Worm (Caenorhabditis elegans) whole organism, young adult: ENCODE data around the gene fbxa-88.

ENCODE experiments used
- B0019.2 ChIP-seq: fragments of 200-800 bp; sonication (Bioruptor generic); conservative IDR thresholded peaks from 2 replicates; pipeline ENCODE4 v1.3.6; 2022; ENCODE audit warnings: missing genetic modification reagents, missing genetic modification characterization, missing compliant biosample characterization
- C17E4.6 ChIP-seq: fragments of 200-800 bp; sonication (Bioruptor generic); IDR thresholded peaks from 2 replicates; pipeline ENCODE4 v1.3.6; 2022; ENCODE audit warnings: missing genetic modification reagents, missing genetic modification characterization, missing compliant biosample characterization
- F23B12.7 ChIP-seq: sonication (generic microtip); optimal IDR thresholded peaks from 2 replicates; lab custom pipeline; 2017; ENCODE audit warnings: missing genetic modification characterization, mild to moderate bottlenecking, missing compliant biosample characterization, antibody characterized with exemption, moderate library complexity; ENCODE audit not compliant: insufficient read depth
- F37B4.10 ChIP-seq: fragments of 200-800 bp; sonication (Bioruptor generic); IDR thresholded peaks from 2 replicates; pipeline ENCODE4 v1.3.6; 2022; ENCODE audit warnings: missing genetic modification characterization, missing compliant biosample characterization
- F49E8.2 ChIP-seq: sonication (generic microtip); optimal IDR thresholded peaks from 3 replicates; lab custom pipeline; 2017; ENCODE audit warnings: missing genetic modification characterization, mild to moderate bottlenecking, missing compliant biosample characterization, antibody characterized with exemption, moderate library complexity; ENCODE audit not compliant: insufficient read depth
- Y53G8AR.9 ChIP-seq: fragments of 200-800 bp; sonication (Bioruptor generic); conservative IDR thresholded peaks from 2 replicates; pipeline ENCODE4 v1.3.6; 2022; ENCODE audit warnings: missing genetic modification reagents, missing genetic modification characterization, missing compliant biosample characterization
- Y56A3A.18 ChIP-seq: fragments of 200-800 bp; sonication (Bioruptor generic); IDR thresholded peaks from 2 replicates; pipeline ENCODE4 v1.3.6; 2022; ENCODE audit warnings: missing genetic modification reagents, missing genetic modification characterization, missing compliant biosample characterization
- Y67H2A.10 ChIP-seq: fragments of 200-800 bp; sonication (Bioruptor generic); conservative IDR thresholded peaks from 2 replicates; pipeline ENCODE4 v1.3.6; 2022; ENCODE audit warnings: missing genetic modification reagents, missing genetic modification characterization, missing compliant biosample characterization
- Y79H2A.3 ChIP-seq: fragments of 200-800 bp; sonication (Bioruptor generic); conservative IDR thresholded peaks from 2 replicates; pipeline ENCODE4 v1.3.6; 2022; ENCODE audit warnings: missing genetic modification reagents, missing genetic modification characterization, missing compliant biosample characterization
- atf-7 ChIP-seq: sonication (generic microtip); optimal IDR thresholded peaks from 2 replicates; lab custom pipeline; 2017; ENCODE audit warnings: mild to moderate bottlenecking, missing genetic modification characterization, missing compliant biosample characterization
- athp-1 ChIP-seq: sonication (generic microtip); optimal IDR thresholded peaks from 2 replicates; lab custom pipeline; 2017; ENCODE audit warnings: mild to moderate bottlenecking, missing genetic modification characterization, missing compliant biosample characterization
- attf-3 ChIP-seq: fragments of 200-800 bp; sonication (Bioruptor generic); conservative IDR thresholded peaks from 2 replicates; pipeline ENCODE4 v1.3.6; 2022; ENCODE audit warnings: missing genetic modification reagents, missing genetic modification characterization, missing compliant biosample characterization
- attf-5 ChIP-seq: fragments of 200-800 bp; sonication (Bioruptor generic); optimal IDR thresholded peaks from 2 replicates; lab custom pipeline; 2018; ENCODE audit warnings: mild to moderate bottlenecking, missing genetic modification characterization, missing compliant biosample characterization
- attf-6 ChIP-seq: fragments of 200-800 bp; sonication (Bioruptor generic); IDR thresholded peaks from 2 replicates; pipeline ENCODE4 v1.3.6; 2022; ENCODE audit warnings: missing genetic modification reagents, missing genetic modification characterization, missing compliant biosample characterization
- bed-2 ChIP-seq: fragments of 200-800 bp; sonication (Bioruptor generic); IDR thresholded peaks from 2 replicates; pipeline ENCODE4 v1.3.6; 2022; ENCODE audit warnings: missing genetic modification reagents, missing genetic modification characterization, missing compliant biosample characterization
- ceh-27 ChIP-seq: fragments of 200-800 bp; sonication (Bioruptor generic); optimal IDR thresholded peaks from 2 replicates; lab custom pipeline; 2018; ENCODE audit warnings: mild to moderate bottlenecking, missing genetic modification characterization, moderate library complexity, missing compliant biosample characterization
- ceh-91 ChIP-seq: fragments of 200-800 bp; sonication (Bioruptor generic); IDR thresholded peaks from 2 replicates; pipeline ENCODE4 v1.3.6; 2022; ENCODE audit warnings: missing genetic modification reagents, missing genetic modification characterization, missing compliant biosample characterization
- efl-1 ChIP-seq: fragments of 150-350 bp; optimal IDR thresholded peaks from 2 replicates; lab custom pipeline; 2014; ENCODE audit warnings: missing biosample characterization, missing genetic modification reagents, missing genetic modification characterization
- ekl-4 ChIP-seq: fragments of 200-800 bp; sonication (Bioruptor generic); IDR thresholded peaks from 2 replicates; pipeline ENCODE4 v1.3.6; 2022; ENCODE audit warnings: missing genetic modification reagents, missing genetic modification characterization, missing compliant biosample characterization
- lag-1 ChIP-seq: fragments of 200-800 bp; sonication (Bioruptor generic); IDR thresholded peaks from 2 replicates; pipeline ENCODE4 v1.3.6; 2022; ENCODE audit warnings: missing genetic modification reagents, missing genetic modification characterization, missing compliant biosample characterization
- let-526 ChIP-seq: fragments of 200-800 bp; sonication (Bioruptor generic); IDR thresholded peaks from 2 replicates; pipeline ENCODE4 v1.3.6; 2022; ENCODE audit warnings: missing genetic modification reagents, missing genetic modification characterization, missing compliant biosample characterization
- lin-26 ChIP-seq: fragments of 200-800 bp; sonication (Bioruptor generic); IDR thresholded peaks from 2 replicates; pipeline ENCODE4 v1.3.6; 2022; ENCODE audit warnings: missing genetic modification reagents, missing genetic modification characterization, missing compliant biosample characterization
- lin-40 ChIP-seq: sonication (generic microtip); optimal IDR thresholded peaks from 2 replicates; lab custom pipeline; 2016; ENCODE audit warnings: missing genetic modification characterization, mild to moderate bottlenecking, missing compliant biosample characterization, missing genotype, missing genetic modification reagents
- lsy-27 ChIP-seq: sonication (generic microtip); optimal IDR thresholded peaks from 2 replicates; lab custom pipeline; 2017; ENCODE audit warnings: missing genetic modification characterization, mild to moderate bottlenecking, missing compliant biosample characterization, antibody characterized with exemption, missing genotype, borderline replicate concordance; ENCODE audit not compliant: insufficient read depth
- madf-10 ChIP-seq: sonication (generic microtip); optimal IDR thresholded peaks from 2 replicates; lab custom pipeline; 2016; ENCODE audit warnings: mild to moderate bottlenecking, missing genetic modification characterization, missing compliant biosample characterization
- madf-6 ChIP-seq: fragments of 200-800 bp; sonication (Bioruptor generic); IDR thresholded peaks from 2 replicates; pipeline ENCODE4 v1.3.6; 2022; ENCODE audit warnings: missing genetic modification reagents, missing genetic modification characterization, missing compliant biosample characterization
- mel-28 ChIP-seq: sonication (generic microtip); optimal IDR thresholded peaks from 2 replicates; lab custom pipeline; 2016; ENCODE audit warnings: borderline replicate concordance, mild to moderate bottlenecking, missing genetic modification characterization, missing compliant biosample characterization
- mes-4 ChIP-seq: sonication (generic microtip); optimal IDR thresholded peaks from 2 replicates; lab custom pipeline; 2016; ENCODE audit warnings: missing genotype, missing genetic modification characterization, missing compliant biosample characterization
- nhr-179 ChIP-seq: sonication (generic microtip); optimal IDR thresholded peaks from 2 replicates; lab custom pipeline; 2016; ENCODE audit warnings: mild to moderate bottlenecking, missing genetic modification characterization, missing compliant biosample characterization
- nhr-27 ChIP-seq: fragments of 200-800 bp; sonication (Bioruptor generic); optimal IDR thresholded peaks from 2 replicates; lab custom pipeline; 2018; ENCODE audit warnings: mild to moderate bottlenecking, missing genetic modification characterization, moderate library complexity, missing compliant biosample characterization
- nhr-80 ChIP-seq: sonication (generic microtip); optimal IDR thresholded peaks from 2 replicates; lab custom pipeline; 2016; ENCODE audit warnings: missing genetic modification characterization, missing compliant biosample characterization
- rpc-1 ChIP-seq, 2 experiments: fragments of 150-350 bp in 1 of 2; sonication (generic microtip) in 1 of 2; optimal IDR thresholded peaks; 2 replicates each; lab custom pipeline; 2014 to 2018; ENCODE audit warnings: missing biosample characterization in 1 of 2, missing genetic modification characterization in 1 of 2, missing genetic modification reagents in 1 of 2, missing genotype in 1 of 2
- snpc-1.1 ChIP-seq: sonication (generic microtip); optimal IDR thresholded peaks from 2 replicates; lab custom pipeline; 2017; ENCODE audit warnings: missing genetic modification characterization, mild to moderate bottlenecking, missing compliant biosample characterization, antibody characterized with exemption, moderate library complexity, missing genotype, missing genetic modification reagents; ENCODE audit not compliant: insufficient read depth
- snpc-1.3 ChIP-seq: sonication (generic microtip); optimal IDR thresholded peaks from 2 replicates; lab custom pipeline; 2017; ENCODE audit warnings: missing genetic modification characterization, mild to moderate bottlenecking, missing compliant biosample characterization, antibody characterized with exemption, moderate library complexity, missing genotype, missing genetic modification reagents; ENCODE audit not compliant: insufficient read depth
- snpc-3.4 ChIP-seq: sonication (generic microtip); optimal IDR thresholded peaks from 2 replicates; lab custom pipeline; 2017; ENCODE audit warnings: missing genetic modification characterization, mild to moderate bottlenecking, missing compliant biosample characterization, antibody characterized with exemption, moderate library complexity, missing genotype, missing genetic modification reagents
- tbp1 ChIP-seq: fragments of 200-800 bp; sonication (Bioruptor generic); optimal IDR thresholded peaks from 2 replicates; lab custom pipeline; 2018; ENCODE audit warnings: mild to moderate bottlenecking, missing genetic modification characterization, missing compliant biosample characterization
- unc-62 ChIP-seq: fragments of 150-350 bp; optimal IDR thresholded peaks from 2 replicates; lab custom pipeline; 2014; ENCODE audit warnings: missing biosample characterization, missing genetic modification reagents, missing genetic modification characterization
- xnd-1 ChIP-seq: sonication (generic microtip); optimal IDR thresholded peaks from 2 replicates; lab custom pipeline; 2016; ENCODE audit warnings: missing genotype, missing genetic modification reagents, missing genetic modification characterization, missing compliant biosample characterization
- zim-3 ChIP-seq: sonication (generic microtip); optimal IDR thresholded peaks from 2 replicates; lab custom pipeline; 2017; ENCODE audit warnings: mild to moderate bottlenecking, missing genetic modification characterization, moderate library complexity, missing compliant biosample characterization
- ztf-22 ChIP-seq: fragments of 200-800 bp; sonication (Bioruptor generic); optimal IDR thresholded peaks from 2 replicates; lab custom pipeline; 2018; ENCODE audit warnings: mild to moderate bottlenecking, missing genetic modification characterization, moderate library complexity, missing compliant biosample characterization
- ztf-25 ChIP-seq: fragments of 200-800 bp; sonication (Bioruptor generic); IDR thresholded peaks from 2 replicates; pipeline ENCODE4 v1.3.6; 2022; ENCODE audit warnings: missing genetic modification reagents, missing genetic modification characterization, missing compliant biosample characterization

Gene fbxa-88

DNA sequence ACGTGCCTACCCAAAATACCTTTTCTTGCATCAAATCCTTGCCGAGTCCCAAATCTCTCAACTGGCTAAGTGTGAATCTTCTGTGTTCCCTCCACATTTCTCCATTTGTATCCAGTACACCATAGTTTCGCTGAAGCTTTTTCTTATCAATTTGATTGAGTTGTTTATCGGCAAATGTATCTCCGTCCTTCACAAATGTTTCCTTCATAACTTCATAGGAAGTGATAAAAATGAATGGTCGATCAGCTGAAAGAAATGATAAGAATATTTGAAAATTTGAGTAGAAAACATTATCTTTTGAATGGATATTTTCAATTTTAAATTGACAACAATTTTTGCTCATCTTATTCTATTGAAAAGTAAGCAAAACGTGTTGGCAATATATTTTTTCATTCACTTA lies 32.3 kb upstream of the fbxa-88 start:
- TF ChIP-seq lag-1 (GFP tag; lab: Robert Waterston, UW) (no peak), nhr-80 (peak; percentile 32)
- TF ChIP-seq, all 124 proteins: peak for 1

DNA sequence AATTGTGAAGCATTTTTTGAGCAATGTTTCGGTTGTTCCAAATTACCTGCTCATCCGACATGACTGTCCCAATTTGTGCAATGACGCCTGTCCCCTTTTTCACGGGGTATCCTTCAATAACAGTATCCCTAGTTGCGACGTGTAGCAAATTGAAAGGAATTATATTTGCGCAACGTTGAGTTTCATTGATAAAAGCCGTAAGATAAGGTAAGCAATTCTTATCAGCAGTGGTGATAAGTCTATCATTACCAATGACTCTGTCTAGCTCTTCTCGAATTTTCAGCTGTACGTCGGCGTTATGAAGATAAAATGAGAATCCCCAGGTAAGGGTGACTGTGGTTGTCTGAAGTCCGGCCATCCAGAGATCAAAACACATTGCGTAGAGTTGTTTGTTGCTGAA lies 31.2 kb upstream of the fbxa-88 start:
- TF ChIP-seq unc-62 (GFP tag; lab: Kevin White, UChicago) (no peak), ceh-91 (GFP tag; lab: Robert Waterston, UW) (no peak), ekl-4 (GFP tag; lab: Robert Waterston, UW) (no peak), Y56A3A.18 (GFP tag; lab: Robert Waterston, UW) (no peak), Y67H2A.10 (no peak), nhr-27 (tag; lab: Kevin White, UChicago) (no peak), Y53G8AR.9 (GFP tag; lab: Robert Waterston, UW) (no peak), mel-28 (no peak), lin-26 (no peak)

DNA sequence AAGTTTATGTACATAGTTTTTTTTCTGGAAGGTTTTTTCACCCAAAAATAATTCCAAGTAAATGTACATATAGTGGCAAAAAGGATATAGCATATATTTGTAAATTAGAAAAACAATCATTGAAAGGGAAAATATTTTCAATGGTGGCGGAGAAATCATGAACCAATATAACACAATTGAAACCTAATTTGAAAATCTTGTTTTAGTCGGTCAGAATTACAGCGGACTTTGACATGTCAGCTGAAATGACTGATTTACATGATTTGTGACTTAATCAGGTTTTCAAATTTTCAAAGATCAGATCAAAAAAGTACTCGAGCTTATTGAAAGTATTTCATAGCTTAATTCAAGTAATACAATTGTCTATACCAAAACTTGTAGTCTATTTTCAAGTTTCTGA lies 28.8 kb upstream of the fbxa-88 start, which contains the start of gene K05D4.9:
Gene K05D4.9 (minus strand): TSS at position 101 of the 400 bp plus-strand sequence.
- no peak for TF ChIP-seq xnd-1 (tag; lab: Kevin White, UChicago)
- TF ChIP-seq snpc-1.3 (tag; lab: Kevin White, UChicago) = no peak
- no peak for TF ChIP-seq F37B4.10 (GFP tag; lab: Robert Waterston, UW)
- no peak for TF ChIP-seq C17E4.6 (GFP tag; lab: Robert Waterston, UW)
- no peak for TF ChIP-seq mes-4 (tag; lab: Kevin White, UChicago)
- no peak for TF ChIP-seq madf-10 (tag; lab: Kevin White, UChicago)
- TF ChIP-seq lsy-27 = no peak
- TF ChIP-seq bed-2 (GFP tag; lab: Robert Waterston, UW) = no peak
- TF ChIP-seq ceh-27 = no peak
- no peak for TF ChIP-seq nhr-80
- TF ChIP-seq rpc-1 (optimal IDR thresholded peaks at IDR 0.05; lab: Kevin White, UChicago) = no peak
- TF ChIP-seq rpc-1 (tag; optimal IDR thresholded peaks at IDR 0.05; lab: Kevin White, UChicago) = no peak
- no peak for TF ChIP-seq snpc-3.4 (tag; lab: Kevin White, UChicago)
- TF ChIP-seq lag-1 (GFP tag; lab: Robert Waterston, UW) = no peak
- TF ChIP-seq attf-5 (GFP tag; lab: Kevin White, UChicago) = no peak
- no peak for TF ChIP-seq B0019.2 (GFP tag; lab: Robert Waterston, UW)

DNA sequence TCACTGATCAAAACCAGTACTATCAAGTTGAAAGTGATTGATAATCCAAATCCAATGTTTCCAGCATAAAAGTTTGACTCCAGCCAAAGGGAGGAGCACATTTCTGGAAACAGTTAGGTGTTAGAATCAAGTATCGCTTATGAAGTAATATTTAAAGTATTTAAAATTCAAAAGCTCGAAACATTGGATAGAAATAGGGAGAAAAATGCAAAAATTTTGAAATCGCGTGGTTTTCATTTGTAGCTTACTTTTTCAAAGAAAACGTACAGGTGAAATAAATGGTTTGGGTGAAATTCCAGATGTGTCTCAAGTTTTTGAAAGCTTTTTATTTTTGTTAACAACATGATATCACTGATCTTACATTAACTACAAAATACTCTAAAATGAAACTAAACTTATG lies 26.1 kb upstream of the fbxa-88 start, which contains the start of gene str-111:
Gene str-111 (minus strand): TSS at position 101 of the 400 bp plus-strand sequence.
- TF ChIP-seq tbp1 (GFP tag; lab: Kevin White, UChicago) (no peak), F49E8.2 (tag; lab: Kevin White, UChicago) (no peak), let-526 (GFP tag; lab: Robert Waterston, UW) (no peak), zim-3 (tag; lab: Kevin White, UChicago) (no peak), Y79H2A.3 (GFP tag; lab: Robert Waterston, UW) (no peak)

DNA sequence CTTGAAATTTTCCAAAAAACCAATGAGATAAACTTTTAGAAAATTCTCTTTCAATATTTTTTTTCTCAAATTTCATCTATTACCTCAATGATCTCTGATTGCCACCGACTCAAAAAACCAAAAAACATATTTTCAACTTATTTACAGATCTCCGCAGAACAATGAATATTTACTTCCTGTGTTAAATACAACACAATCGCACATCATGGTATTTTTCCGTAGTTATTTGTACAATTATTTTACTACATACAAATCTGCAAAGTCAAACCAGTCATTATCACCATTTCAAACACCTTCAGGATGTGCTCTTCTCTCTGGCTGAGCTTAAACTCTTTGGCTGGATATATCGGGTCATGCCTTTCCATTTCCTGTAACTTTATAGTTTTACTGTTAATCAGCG lies 23.0 kb upstream of the fbxa-88 start, which contains the start of gene str-108:
Gene str-108 (plus strand): TSS at position 301 of the 400 bp plus-strand sequence.
- no peak for TF ChIP-seq attf-3
- TF ChIP-seq attf-6 (GFP tag; lab: Robert Waterston, UW) = no peak
- no peak for TF ChIP-seq atf-7 (tag; lab: Kevin White, UChicago)
- no peak for TF ChIP-seq nhr-179 (tag; lab: Kevin White, UChicago)
- no peak for TF ChIP-seq snpc-1.1
- no peak for TF ChIP-seq athp-1 (tag; lab: Kevin White, UChicago)
- no peak for TF ChIP-seq ztf-25 (GFP tag; lab: Robert Waterston, UW)
- no peak for TF ChIP-seq lin-40
- TF ChIP-seq F23B12.7 (tag; lab: Kevin White, UChicago) = no peak
- TF ChIP-seq efl-1 (GFP tag; lab: Kevin White, UChicago) = no peak
- no peak for TF ChIP-seq ztf-22 (GFP tag; lab: Kevin White, UChicago)
- TF ChIP-seq Y67H2A.10 = no peak
- TF ChIP-seq lin-26 = no peak
- TF ChIP-seq attf-5 (GFP tag; lab: Kevin White, UChicago) = no peak
- TF ChIP-seq madf-6 (GFP tag; lab: Robert Waterston, UW) = no peak
